Worm (Caenorhabditis elegans): ENCODE measurements around the gene Y56A3A.7.

DNA sequence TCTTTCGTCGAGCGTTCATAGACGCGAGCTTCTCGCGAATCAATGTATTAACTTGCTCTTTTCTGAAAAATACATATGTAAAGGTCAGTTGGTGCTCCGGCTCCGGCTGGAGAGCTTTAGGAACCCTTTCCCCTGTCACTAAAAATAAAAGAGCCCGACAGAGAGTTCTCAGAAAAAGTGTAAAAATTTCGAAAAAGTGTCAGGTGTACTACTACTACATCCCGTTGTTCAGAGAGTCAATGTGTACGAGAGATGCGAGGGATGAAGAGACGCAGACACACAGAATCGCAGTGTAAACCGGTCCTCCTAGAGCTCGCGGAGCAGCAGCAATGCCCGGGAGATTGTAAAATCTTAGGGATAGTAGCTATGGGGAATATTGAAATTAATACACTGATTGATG lies 4.2 kb downstream of the Y56A3A.7 start:
- TF ChIP-seq sea-2 (GFP tag; IDR thresholded peaks at IDR 0.05), result no peak
- no peak for TF ChIP-seq nhr-120 (GFP tag; IDR thresholded peaks at IDR 0.05)
- no peak for TF ChIP-seq sdz-38 (tag; optimal IDR thresholded peaks at IDR 0.05)
- TF ChIP-seq F22D6.2 (tag; optimal IDR thresholded peaks at IDR 0.05), result no peak
- no peak for TF ChIP-seq ama-1 (optimal IDR thresholded peaks at IDR 0.05)
- TF ChIP-seq ama-1 (GFP tag; optimal IDR thresholded peaks at IDR 0.05), result no peak
- no peak for TF ChIP-seq F10E7.11 (tag; optimal IDR thresholded peaks at IDR 0.05)
